Fruit fly (Drosophila melanogaster): ENCODE data around the gene CG5418.

CG5418 gene

dm6 chr2L:12421793-12422691 is 31.0 kb downstream of the CG5418 start:
- TF ChIP-seq Ets98B (GFP tag; IDR thresholded peaks at IDR 0.05) (peak; percentile 33; the same call in 1 of the 2 replicates), CG14655 (GFP tag; optimal IDR thresholded peaks at IDR 0.05) (peak; percentile 2), CG9948 (tag; optimal IDR thresholded peaks at IDR 0.05) (no peak)

- no peak for TF ChIP-seq rn (GFP tag; IDR thresholded peaks at IDR 0.05)
- TF ChIP-seq Pif1A (GFP tag; optimal IDR thresholded peaks at IDR 0.05), result no peak
- TF ChIP-seq EcR (GFP tag; optimal IDR thresholded peaks at IDR 0.05), result no peak
- TF ChIP-seq CG32121 (GFP tag; IDR thresholded peaks at IDR 0.05), result no peak
- TF ChIP-seq CG15710 (tag; optimal IDR thresholded peaks at IDR 0.05), result no peak
Observed at dm6 chr2L:12421188-12421587, 31.9 kb downstream of the CG5418 start.

- TF ChIP-seq CG8159 (tag; optimal IDR thresholded peaks at IDR 0.05) (peak; percentile 19), Pif1B (GFP tag; optimal IDR thresholded peaks at IDR 0.05) (no peak), Snoo (tag; optimal IDR thresholded peaks at IDR 0.05) (peak; percentile 15)
Observed at dm6 chr2L:12415485-12416137, 37.4 kb downstream of the CG5418 start.

dm6 chr2L:12413899-12414298 is 39.1 kb downstream of the CG5418 start:
- no peak for TF ChIP-seq gl (tag; optimal IDR thresholded peaks at IDR 0.05)
- TF ChIP-seq CG10348 (GFP tag; IDR thresholded peaks at IDR 0.05), result no peak
- no peak for TF ChIP-seq CG34367 (tag; optimal IDR thresholded peaks at IDR 0.05)
- TF ChIP-seq Pif1B (GFP tag; optimal IDR thresholded peaks at IDR 0.05), result no peak
- peak; percentile 18 for TF ChIP-seq CG8301 (tag; optimal IDR thresholded peaks at IDR 0.05)
- TF ChIP-seq D1 (tag; optimal IDR thresholded peaks at IDR 0.05), result no peak
- TF ChIP-seq Snoo (tag; optimal IDR thresholded peaks at IDR 0.05), result no peak
- no peak for TF ChIP-seq CG4496 (GFP tag; IDR thresholded peaks at IDR 0.05)
- TF ChIP-seq CG12605 (GFP tag; IDR thresholded peaks at IDR 0.05), result no peak
- no peak for TF ChIP-seq Ets98B (GFP tag; IDR thresholded peaks at IDR 0.05)
- no peak for TF ChIP-seq CG32121 (GFP tag; IDR thresholded peaks at IDR 0.05)
- TF ChIP-seq EcR (GFP tag; optimal IDR thresholded peaks at IDR 0.05), result no peak
- no peak for TF ChIP-seq CG17806 (tag; optimal IDR thresholded peaks at IDR 0.05)
- no peak for TF ChIP-seq fd96Ca (GFP tag; IDR thresholded peaks at IDR 0.05)
- TF ChIP-seq CG8159 (tag; optimal IDR thresholded peaks at IDR 0.05), result peak; percentile 16
- TF ChIP-seq CG15710 (tag; optimal IDR thresholded peaks at IDR 0.05), result peak; percentile 1
- TF ChIP-seq CG13204 (GFP tag; optimal IDR thresholded peaks at IDR 0.05), result no peak
- no peak for TF ChIP-seq Pif1A (GFP tag; optimal IDR thresholded peaks at IDR 0.05)
- peak; percentile 17 for TF ChIP-seq CG14655 (GFP tag; optimal IDR thresholded peaks at IDR 0.05)
- TF ChIP-seq CG9948 (tag; optimal IDR thresholded peaks at IDR 0.05), result no peak
- TF ChIP-seq rn (GFP tag; IDR thresholded peaks at IDR 0.05), result no peak

- 0 out of 3 replicates have a peak, but pooled peaks have one; percentile 8 for TF ChIP-seq CG4496 (GFP tag; IDR thresholded peaks at IDR 0.05)
- TF ChIP-seq CG15710 (tag; optimal IDR thresholded peaks at IDR 0.05), result no peak
Observed at dm6 chr2L:12410679-12411078, 42.4 kb downstream of the CG5418 start.

dm6 chr2L:12404555-12405077 is 48.4 kb downstream of the CG5418 start:
- TF ChIP-seq Pif1B (GFP tag; optimal IDR thresholded peaks at IDR 0.05) (no peak), D1 (tag; optimal IDR thresholded peaks at IDR 0.05) (no peak), Pif1A (GFP tag; optimal IDR thresholded peaks at IDR 0.05) (no peak), rn (GFP tag; IDR thresholded peaks at IDR 0.05) (no peak), CG10348 (GFP tag; IDR thresholded peaks at IDR 0.05) (no peak), CG8301 (tag; optimal IDR thresholded peaks at IDR 0.05) (no peak), CG17806 (tag; optimal IDR thresholded peaks at IDR 0.05) (no peak), CG14655 (GFP tag; optimal IDR thresholded peaks at IDR 0.05) (no peak), Snoo (tag; optimal IDR thresholded peaks at IDR 0.05) (no peak), CG8159 (tag; optimal IDR thresholded peaks at IDR 0.05) (no peak), CG32121 (GFP tag; IDR thresholded peaks at IDR 0.05) (no peak)
